Fruit fly (Drosophila melanogaster) whole organism, wandering third instar larva: ENCODE results near the gene CheA86a.

ENCODE experiments used
- Abd-B ChIP-seq: fragments of >200 bp; optimal IDR thresholded peaks from 2 replicates; lab custom pipeline; 2017; ENCODE audit warnings: missing biosample characterization, missing genetic modification characterization
- CG32264 ChIP-seq: fragments of 200-800 bp; sonication (Bioruptor generic); optimal IDR thresholded peaks from 2 replicates; lab custom pipeline; 2016; ENCODE audit warnings: missing biosample characterization, missing genetic modification characterization
- CG9705 ChIP-seq: fragments of 200-800 bp; sonication (Bioruptor generic); optimal IDR thresholded peaks from 2 replicates; lab custom pipeline; 2018; ENCODE audit warnings: missing biosample characterization, mild to moderate bottlenecking, missing genetic modification characterization
- CrebA ChIP-seq: fragments of 200-800 bp; sonication (Bioruptor generic); optimal IDR thresholded peaks from 2 replicates; lab custom pipeline; 2016; ENCODE audit warnings: missing biosample characterization, mild to moderate bottlenecking, missing genetic modification characterization, borderline replicate concordance
- Dfd ChIP-seq: fragments of >200 bp; optimal IDR thresholded peaks from 2 replicates; lab custom pipeline; 2017; ENCODE audit warnings: missing biosample characterization, missing genetic modification characterization
- Dif ChIP-seq: fragments of 200-275, 200-300 bp; sonication (Bioruptor generic); optimal IDR thresholded peaks from 2 replicates; lab custom pipeline; 2018; ENCODE audit warnings: missing biosample characterization, missing genetic modification characterization; ENCODE audit not compliant: partially characterized antibody
- GATAd ChIP-seq: sonication (Bioruptor generic); optimal IDR thresholded peaks from 2 replicates; lab custom pipeline; 2016; ENCODE audit warnings: missing biosample characterization, missing genetic modification characterization
- HLH106 ChIP-seq: fragments of 200-800 bp; optimal IDR thresholded peaks from 3 replicates; lab custom pipeline; 2019; ENCODE audit warnings: missing biosample characterization, mild to moderate bottlenecking, missing genetic modification characterization, moderate library complexity
- Hnf4 ChIP-seq: fragments of 200-800 bp; sonication (Bioruptor generic); optimal IDR thresholded peaks from 2 replicates; lab custom pipeline; 2016; ENCODE audit warnings: missing biosample characterization, mild to moderate bottlenecking, missing genetic modification characterization
- Hr78 ChIP-seq: fragments of >200 bp; optimal IDR thresholded peaks from 2 replicates; lab custom pipeline; 2017; ENCODE audit warnings: missing biosample characterization, missing genetic modification characterization
- Hr83 ChIP-seq: fragments of 200-300 bp; sonication (Bioruptor generic); optimal IDR thresholded peaks from 2 replicates; lab custom pipeline; 2016; ENCODE audit warnings: missing biosample characterization, mild to moderate bottlenecking, missing genetic modification characterization, moderate library complexity; ENCODE audit not compliant: poor library complexity, severe bottlenecking
- Jra ChIP-seq: sonication (Bioruptor generic); optimal IDR thresholded peaks from 2 replicates; lab custom pipeline; 2016; ENCODE audit warnings: missing biosample characterization, missing genetic modification characterization
- Mio ChIP-seq: sonication (Bioruptor generic); optimal IDR thresholded peaks from 2 replicates; lab custom pipeline; 2016; ENCODE audit warnings: missing biosample characterization, missing genetic modification characterization
- Myc ChIP-seq: fragments of >200 bp; optimal IDR thresholded peaks from 2 replicates; lab custom pipeline; 2017
- N ChIP-seq: fragments of >200 bp; optimal IDR thresholded peaks from 2 replicates; lab custom pipeline; 2018; ENCODE audit warnings: missing biosample characterization, missing external identifiers, missing genetic modification characterization
- OdsH ChIP-seq: fragments of 200-800 bp; sonication (Bioruptor generic); optimal IDR thresholded peaks from 2 replicates; lab custom pipeline; 2016; ENCODE audit warnings: missing biosample characterization, mild to moderate bottlenecking, missing genetic modification characterization
- Rel ChIP-seq, 2 experiments: fragments of 200-800 bp; sonication (Bioruptor generic) in 1 of 2; optimal IDR thresholded peaks; 2 replicates in 1 of 2; 3 replicates in 1 of 2; lab custom pipeline; 2016 to 2019; ENCODE audit warnings: mild to moderate bottlenecking in 2 of 2, missing biosample characterization in 2 of 2, missing genetic modification characterization in 2 of 2, moderate library complexity in 1 of 2
- Sp1 ChIP-seq: fragments of 200-800 bp; sonication (Bioruptor generic); optimal IDR thresholded peaks from 3 replicates; lab custom pipeline; 2019; ENCODE audit warnings: missing biosample characterization, mild to moderate bottlenecking, missing genetic modification characterization, moderate library complexity
- Vsx2 ChIP-seq: fragments of 200-300, 225-300 bp; sonication (Bioruptor generic); optimal IDR thresholded peaks from 2 replicates; lab custom pipeline; 2018; ENCODE audit warnings: missing biosample characterization, missing genetic modification characterization; ENCODE audit not compliant: partially characterized antibody
- br ChIP-seq: fragments of 200-800 bp; sonication (Bioruptor generic); optimal IDR thresholded peaks from 2 replicates; lab custom pipeline; 2016; ENCODE audit warnings: missing biosample characterization, missing genetic modification characterization
- brk ChIP-seq: fragments of 200-800 bp; sonication (Bioruptor generic); optimal IDR thresholded peaks from 2 replicates; lab custom pipeline; 2016; ENCODE audit warnings: missing biosample characterization, mild to moderate bottlenecking, missing genetic modification characterization
- dl ChIP-seq, 2 experiments: fragments of 175-275, 200-275 bp in 1 of 2; fragments of 200-275 bp in 1 of 2; sonication (Bioruptor generic); optimal IDR thresholded peaks; lab custom pipeline; 2018; ENCODE audit warnings: mild to moderate bottlenecking in 2 of 2, missing biosample characterization in 2 of 2, missing genetic modification characterization in 2 of 2, moderate library complexity in 2 of 2; ENCODE audit not compliant: partially characterized antibody in 2 of 2, insufficient read depth in 1 of 2
- dmrt93B ChIP-seq: fragments of 200-800 bp; sonication (Bioruptor generic); optimal IDR thresholded peaks from 2 replicates; lab custom pipeline; 2018; ENCODE audit warnings: missing biosample characterization, mild to moderate bottlenecking, missing genetic modification characterization
- dsf ChIP-seq: sonication (Bioruptor generic); optimal IDR thresholded peaks from 2 replicates; lab custom pipeline; 2016; ENCODE audit warnings: missing biosample characterization, missing genetic modification characterization, borderline replicate concordance
- ey ChIP-seq: fragments of 200-800 bp; sonication (Bioruptor generic); optimal IDR thresholded peaks from 2 replicates; lab custom pipeline; 2016; ENCODE audit warnings: missing biosample characterization, missing genetic modification characterization
- foxo ChIP-seq, 2 experiments: fragments of 200-800 bp; sonication (Bioruptor generic); optimal IDR thresholded peaks; 2 replicates in 1 of 2; 3 replicates in 1 of 2; lab custom pipeline; 2016 to 2017; ENCODE audit warnings: missing biosample characterization in 2 of 2, missing genetic modification characterization in 2 of 2
- fru ChIP-seq: fragments of 200-800 bp; sonication (Bioruptor generic); optimal IDR thresholded peaks from 3 replicates; lab custom pipeline; 2016; ENCODE audit warnings: missing biosample characterization, mild to moderate bottlenecking, missing genetic modification characterization
- h ChIP-seq: fragments of 200-800 bp; sonication (Bioruptor generic); optimal IDR thresholded peaks from 3 replicates; lab custom pipeline; 2016; ENCODE audit warnings: missing biosample characterization, mild to moderate bottlenecking, missing genetic modification characterization
- jim ChIP-seq: fragments of 175-275, 200-325 bp; sonication (Bioruptor generic); optimal IDR thresholded peaks from 2 replicates; lab custom pipeline; 2016; ENCODE audit warnings: missing biosample characterization, mild to moderate bottlenecking, missing genetic modification characterization
- lola ChIP-seq: fragments of >200 bp; optimal IDR thresholded peaks from 2 replicates; lab custom pipeline; 2017; ENCODE audit warnings: missing biosample characterization, missing genetic modification characterization
- pan ChIP-seq: fragments of >200 bp; optimal IDR thresholded peaks from 2 replicates; lab custom pipeline; 2017
- psq ChIP-seq: fragments of 200-800 bp; sonication (Bioruptor generic); optimal IDR thresholded peaks from 3 replicates; lab custom pipeline; 2017; ENCODE audit warnings: missing biosample characterization, mild to moderate bottlenecking, missing genetic modification characterization, moderate library complexity
- rgr ChIP-seq: fragments of 200-800 bp; sonication (Bioruptor generic); optimal IDR thresholded peaks from 3 replicates; lab custom pipeline; 2016; ENCODE audit warnings: missing biosample characterization, mild to moderate bottlenecking, missing genetic modification characterization
- sage ChIP-seq: fragments of 200-800 bp; sonication (Bioruptor generic); optimal IDR thresholded peaks from 2 replicates; lab custom pipeline; 2016; ENCODE audit warnings: missing biosample characterization, mild to moderate bottlenecking, missing genetic modification characterization
- sv ChIP-seq: fragments of 200-800 bp; sonication (Bioruptor generic); optimal IDR thresholded peaks from 3 replicates; lab custom pipeline; 2016; ENCODE audit warnings: missing biosample characterization, missing genetic modification characterization
- tai ChIP-seq: sonication (Bioruptor generic); optimal IDR thresholded peaks from 2 replicates; lab custom pipeline; 2016; ENCODE audit warnings: missing biosample characterization, missing genetic modification characterization
- usp ChIP-seq: fragments of >200 bp; optimal IDR thresholded peaks from 2 replicates; lab custom pipeline; 2017; ENCODE audit warnings: missing biosample characterization, missing genetic modification characterization
- woc ChIP-seq: sonication (Bioruptor generic); optimal IDR thresholded peaks from 2 replicates; lab custom pipeline; 2016; ENCODE audit warnings: missing biosample characterization, mild to moderate bottlenecking, missing genetic modification characterization

Gene CheA86a

DNA sequence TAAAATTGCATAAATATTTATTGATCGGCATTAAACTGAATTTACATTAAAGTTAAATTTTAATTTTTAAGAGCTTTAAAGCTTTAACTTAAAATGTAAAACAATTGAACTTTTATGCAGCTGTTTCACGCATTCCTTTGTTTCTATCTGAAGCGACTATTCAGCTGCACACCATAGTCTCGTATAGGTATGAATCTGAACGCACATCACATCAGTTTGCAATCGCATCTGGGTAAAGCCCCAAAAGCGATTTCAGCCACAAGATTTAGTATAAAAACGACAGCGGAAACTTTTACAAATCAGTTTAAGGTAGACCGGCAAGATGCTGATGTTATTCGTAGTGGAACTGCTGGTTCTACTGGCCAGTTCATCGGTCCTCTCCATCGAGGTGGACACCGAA is 15.9 kb upstream of the CheA86a start, which contains the start of gene CG4757:
Gene CG4757 (plus strand): TSS at position 301 of the 400 bp plus-strand sequence.
- no peak for TF ChIP-seq Abd-B (GFP tag; lab: Kevin White, UChicago)
- no peak for TF ChIP-seq CG32264
- TF ChIP-seq usp (GFP tag; lab: Kevin White, UChicago), result no peak
- TF ChIP-seq GATAd (GFP tag; lab: Kevin White, UChicago), result no peak
- no peak for TF ChIP-seq lola (GFP tag; lab: Kevin White, UChicago)
- TF ChIP-seq Hr83 (GFP tag; lab: Kevin White, UChicago), result no peak
- TF ChIP-seq dl (GFP tag; optimal IDR thresholded peaks at IDR 0.05; lab: Kevin White, UChicago; ENCODE audit: insufficient read depth in 1 of 2, partially characterized antibody in 2 of 2), result no peak
- no peak for TF ChIP-seq Sp1 (GFP tag; lab: Kevin White, UChicago)
- TF ChIP-seq fru, result no peak
- TF ChIP-seq Vsx2, result no peak
- no peak for TF ChIP-seq h

DNA sequence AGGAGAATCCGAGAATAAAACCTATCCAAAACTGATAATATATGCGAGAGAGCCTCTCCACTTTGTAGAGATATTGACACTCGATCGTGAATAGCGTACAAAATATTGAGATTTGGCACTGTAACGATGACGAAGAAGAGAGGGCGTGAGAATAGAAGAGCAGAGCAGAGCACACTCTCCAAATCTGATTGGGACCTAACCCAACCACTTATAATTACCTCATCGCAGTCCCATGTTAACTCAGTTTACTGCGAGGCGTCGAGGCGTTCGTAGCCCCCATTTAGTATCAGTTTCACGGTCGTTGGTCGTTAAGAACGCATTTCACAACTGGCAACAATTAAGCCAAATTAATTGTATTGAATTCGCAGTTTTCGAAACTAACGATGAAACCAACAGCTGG is 11.8 kb upstream of the CheA86a start, which contains the start of gene Ugt302C1:
Gene Ugt302C1 (plus strand): TSS at position 241 of the 400 bp plus-strand sequence.
- TF ChIP-seq Dfd (GFP tag; lab: Kevin White, UChicago) (no peak), Abd-B (GFP tag; lab: Kevin White, UChicago) (no peak), woc (GFP tag; lab: Kevin White, UChicago) (no peak), HLH106 (tag; lab: Kevin White, UChicago) (no peak), CrebA (GFP tag; lab: Kevin White, UChicago) (peak; percentile 1), psq (GFP tag; lab: Kevin White, UChicago) (peak; percentile 63), pan (no peak), ey (GFP tag; lab: Kevin White, UChicago) (no peak), foxo (GFP tag; optimal IDR thresholded peaks at IDR 0.05; lab: Kevin White, UChicago) (peak in 1 of 2 experiments; percentile 16), fru (peak; percentile 80), br (GFP tag; lab: Kevin White, UChicago) (peak; percentile 38), Hr78 (GFP tag; lab: Kevin White, UChicago) (no peak), Hnf4 (peak; percentile 25), Myc (lab: Kevin White, UChicago) (no peak), Dif (GFP tag; lab: Kevin White, UChicago) (peak; percentile 94), N (GFP tag; lab: Kevin White, UChicago) (no peak), brk (peak; percentile 14), dl (GFP tag; optimal IDR thresholded peaks at IDR 0.05; lab: Kevin White, UChicago; ENCODE audit: insufficient read depth in 1 of 2, partially characterized antibody in 2 of 2) (peak; percentile 89 to 93), rgr (GFP tag; lab: Kevin White, UChicago) (peak; percentile 35), OdsH (GFP tag; lab: Kevin White, UChicago) (no peak), Jra (peak; percentile 68), sv (GFP tag; lab: Kevin White, UChicago) (no peak), GATAd (GFP tag; lab: Kevin White, UChicago) (no peak), CG9705 (GFP tag; lab: Kevin White, UChicago) (no peak), Sp1 (GFP tag; lab: Kevin White, UChicago) (no peak), Vsx2 (peak; percentile 84), jim (GFP tag; lab: Kevin White, UChicago) (peak; percentile 2), dsf (GFP tag; lab: Kevin White, UChicago) (no peak), h (peak; percentile 34), sage (GFP tag; lab: Kevin White, UChicago) (no peak), tai (GFP tag; lab: Kevin White, UChicago) (no peak), Mio (GFP tag; lab: Kevin White, UChicago) (no peak), dmrt93B (GFP tag; lab: Kevin White, UChicago) (no peak), lola (GFP tag; lab: Kevin White, UChicago) (no peak), usp (GFP tag; lab: Kevin White, UChicago) (no peak), Hr83 (GFP tag; lab: Kevin White, UChicago) (no peak), Rel (GFP tag; optimal IDR thresholded peaks at IDR 0.05; lab: Kevin White, UChicago) (no peak), Rel (tag; optimal IDR thresholded peaks at IDR 0.05; lab: Kevin White, UChicago) (no peak), CG32264 (no peak)
- TF ChIP-seq, all 38 proteins: peak for 14
